Worm (Caenorhabditis elegans) whole organism, L4/young adult: ENCODE results near the gene kvs-2.

Experiments
- W03F9.2 ChIP-seq: fragments of 150-350 bp; optimal IDR thresholded peaks from 2 replicates; lab custom pipeline; 2014; ENCODE audit warnings: missing biosample characterization, missing genetic modification characterization
- dao-5 ChIP-seq: sonication (generic microtip); optimal IDR thresholded peaks from 2 replicates; lab custom pipeline; 2016; ENCODE audit warnings: missing genotype, missing genetic modification characterization, moderate library complexity, missing compliant biosample characterization
- him-1 ChIP-seq: sonication (generic microtip); optimal IDR thresholded peaks from 2 replicates; lab custom pipeline; 2016; ENCODE audit warnings: missing genotype, missing genetic modification reagents, missing genetic modification characterization, missing compliant biosample characterization

ce11 chrV:10682122-10682521 is 46.3 kb downstream of the kvs-2 start, which contains the start of gene gsp-1:
- TF ChIP-seq him-1 (no peak), dao-5 (no peak), W03F9.2 (tag; lab: Kevin White, UChicago) (no peak)
